Fruit fly (Drosophila melanogaster) whole organism, prepupa: Measurements from ENCODE around the gene bma.

Experiments used
- CG3919 ChIP-seq: fragments of 200-800 bp; sonication (Bioruptor generic); optimal IDR thresholded peaks from 3 replicates; lab custom pipeline; 2016; ENCODE audit warnings: missing biosample characterization, missing genetic modification characterization
- CG8119 ChIP-seq: fragments of 200-800 bp; sonication (Bioruptor generic); IDR thresholded peaks from 3 replicates; pipeline ENCODE4 v1.3.6; 2022; ENCODE audit warnings: missing biosample characterization, missing genetic modification characterization
- Eip75B ChIP-seq: fragments of 200-800 bp; sonication (Bioruptor generic); optimal IDR thresholded peaks from 3 replicates; lab custom pipeline; 2016; ENCODE audit warnings: missing biosample characterization, missing genetic modification characterization
- Eip78C ChIP-seq: fragments of 200-800 bp; sonication (Bioruptor generic); peaks from one replicate; lab custom pipeline; 2016; ENCODE audit warnings: missing biosample characterization, missing genetic modification characterization
- Eip93F ChIP-seq: fragments of 200-800 bp; sonication (Bioruptor generic); optimal IDR thresholded peaks from 2 replicates; lab custom pipeline; 2016; ENCODE audit warnings: missing biosample characterization, mild to moderate bottlenecking, missing genetic modification characterization
- Ets96B ChIP-seq: fragments of 200-800 bp; optimal IDR thresholded peaks from 2 replicates; lab custom pipeline; 2019; ENCODE audit warnings: missing biosample characterization, mild to moderate bottlenecking, missing genetic modification characterization, moderate library complexity
- Lpt ChIP-seq: fragments of 200-800 bp; sonication (Bioruptor generic); optimal IDR thresholded peaks from 3 replicates; lab custom pipeline; 2016; ENCODE audit warnings: missing biosample characterization, missing genetic modification characterization
- Smox ChIP-seq: fragments of 200-800 bp; sonication (Bioruptor generic); optimal IDR thresholded peaks from 3 replicates; lab custom pipeline; 2016; ENCODE audit warnings: missing biosample characterization, missing genetic modification characterization
- Sox15 ChIP-seq: fragments of 200-800 bp; sonication (Bioruptor generic); optimal IDR thresholded peaks from 3 replicates; lab custom pipeline; 2016; ENCODE audit warnings: missing biosample characterization, missing genetic modification characterization
- esn ChIP-seq: fragments of 200-800 bp; sonication (Bioruptor generic); optimal IDR thresholded peaks from 2 replicates; lab custom pipeline; 2016; ENCODE audit warnings: missing biosample characterization, mild to moderate bottlenecking, missing genetic modification characterization, moderate library complexity
- svp ChIP-seq: fragments of 200-800 bp; sonication (Bioruptor generic); peaks from one replicate; lab custom pipeline; 2016; ENCODE audit warnings: missing biosample characterization, missing genetic modification characterization

The bma gene

DNA sequence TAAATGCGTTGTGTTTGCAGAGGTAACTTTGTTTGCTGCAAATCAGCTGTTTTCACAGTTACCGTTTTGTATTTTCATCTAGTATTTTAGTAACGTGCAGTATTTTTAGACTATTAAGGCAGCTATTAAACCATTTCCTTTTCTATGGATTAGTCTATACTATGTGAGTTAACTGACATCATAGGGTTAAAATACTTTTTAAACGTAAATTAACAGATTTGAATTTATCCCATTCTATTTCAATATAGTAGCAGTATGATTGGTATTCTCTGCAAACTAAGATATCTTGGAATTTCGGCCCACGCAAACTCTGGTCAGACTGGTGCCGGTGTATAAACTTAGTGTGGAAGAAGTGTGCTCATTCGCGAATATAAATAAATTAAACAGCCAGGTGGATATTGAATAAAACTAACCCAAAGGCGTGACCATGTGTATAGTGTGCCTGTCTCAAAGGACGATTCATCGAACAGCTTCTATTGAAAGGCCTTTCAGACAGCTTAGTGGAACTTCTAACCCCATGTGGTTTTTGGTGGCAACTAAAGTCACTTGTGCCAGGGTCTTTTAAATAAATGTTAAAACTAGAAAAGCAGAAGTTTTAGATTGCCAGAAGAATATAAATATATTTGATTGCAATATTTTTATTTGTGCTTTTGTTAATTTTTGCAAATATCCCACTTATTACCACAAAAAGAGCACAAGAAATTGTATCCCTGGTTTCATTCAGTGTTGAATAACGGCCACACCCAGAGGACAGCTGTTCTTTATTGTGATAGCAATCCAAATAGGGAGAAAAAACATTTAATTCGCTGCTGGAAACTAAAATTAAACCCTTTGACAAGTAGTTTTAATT, 64.3 kb downstream of the bma start, which contains the start of the genes CG6674, CG42455 and vnc (continued):
- TF ChIP-seq Eip75B (GFP tag; lab: Kevin White, UChicago) (peak; percentile 2), Smox (GFP tag; lab: Kevin White, UChicago) (peak; percentile 39), Sox15 (GFP tag; lab: Kevin White, UChicago) (peak; percentile 4), Eip78C (GFP tag; lab: Kevin White, UChicago) (peak; percentile 70)
- TF ChIP-seq, all 60 proteins: peak for 29

DNA sequence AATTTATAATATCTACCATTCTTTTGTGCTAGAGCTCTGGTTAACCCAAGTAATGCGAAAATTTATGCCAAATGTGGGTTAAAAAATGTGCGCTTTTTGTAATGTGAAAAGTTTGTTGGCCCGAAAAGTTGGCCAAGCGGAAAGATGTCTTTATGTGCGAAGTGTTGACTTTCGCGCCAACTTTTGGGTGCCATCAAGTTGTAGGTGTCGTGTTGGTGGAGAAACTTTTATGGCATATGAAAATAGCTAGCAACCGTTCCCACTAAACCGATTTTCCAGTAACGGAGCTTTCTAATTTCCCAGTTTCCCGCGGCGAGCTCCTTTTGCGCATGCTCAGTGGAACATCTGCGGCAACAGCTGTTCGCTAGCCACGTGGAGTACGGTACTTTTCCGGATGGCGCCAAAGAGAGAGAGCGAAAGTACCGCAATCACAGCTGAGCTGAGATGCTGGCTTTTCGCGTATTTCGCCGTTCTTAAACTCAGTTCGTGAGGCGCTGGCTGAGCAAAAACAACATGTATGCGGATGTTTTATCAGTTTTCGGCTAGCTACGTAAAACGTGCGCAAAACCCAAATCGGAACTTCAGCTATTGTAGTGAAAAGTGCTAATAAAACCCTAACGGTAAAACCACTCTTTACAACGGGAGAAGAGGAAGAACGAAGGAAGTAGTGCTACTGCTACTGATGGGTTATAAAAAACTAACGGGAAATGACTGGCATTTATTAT, 66.4 kb downstream of the bma start, which contains the start of gene dpr6:
dpr6 (plus strand) TSS at position 480 of the 725 bp plus-strand sequence.
- TF ChIP-seq CG8119 (GFP tag; lab: Robert Waterston, UW) (no peak), CG3919 (GFP tag; lab: Kevin White, UChicago) (no peak), esn (GFP tag; lab: Kevin White, UChicago) (no peak), svp (GFP tag; lab: Kevin White, UChicago) (peak; percentile 7), Eip93F (GFP tag; lab: Kevin White, UChicago) (no peak), Ets96B (tag; lab: Kevin White, UChicago) (no peak), Lpt (GFP tag; lab: Kevin White, UChicago) (no peak)
